Fruit fly (Drosophila melanogaster): ENCODE data around the gene vn.

The vn gene

DNA sequence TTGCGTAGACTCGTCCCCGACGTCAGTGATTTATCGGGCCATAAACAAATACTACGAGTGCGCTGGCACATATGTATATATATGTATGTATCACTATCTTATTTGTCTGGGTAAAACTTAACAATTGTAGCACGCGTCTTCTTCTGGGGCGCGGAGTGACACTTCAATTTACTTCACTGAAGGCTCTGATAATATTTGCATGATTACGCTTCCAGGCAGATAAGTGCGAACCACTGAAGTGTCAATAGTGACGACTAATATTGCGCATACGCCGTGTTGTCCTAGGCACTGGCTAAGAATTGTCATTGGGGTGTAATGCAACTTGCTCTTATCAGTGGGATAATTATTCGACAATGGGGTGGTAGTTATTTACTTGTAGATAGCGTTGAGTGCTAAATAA is 24.0 kb downstream of the vn start (continued):
- TF ChIP-seq fkh (GFP tag; optimal IDR thresholded peaks at IDR 0.05) = peak; percentile 55
- TF ChIP-seq esn (GFP tag; optimal IDR thresholded peaks at IDR 0.05) = peak; percentile 19
- no peak for TF ChIP-seq fd85E (GFP tag; optimal IDR thresholded peaks at IDR 0.05)
- TF ChIP-seq CG6276 (GFP tag; optimal IDR thresholded peaks at IDR 0.05) = peak; percentile 5
- peak in 1 of 2 experiments; percentile 16 for TF ChIP-seq salr (GFP tag; optimal IDR thresholded peaks at IDR 0.05)
- no peak for TF ChIP-seq CG11902 (GFP tag; optimal IDR thresholded peaks at IDR 0.05)
- TF ChIP-seq pdm3 (GFP tag; optimal IDR thresholded peaks at IDR 0.05) = no peak
- TF ChIP-seq Ets21C (GFP tag; optimal IDR thresholded peaks at IDR 0.05) = no peak
- TF ChIP-seq achi (GFP tag; optimal IDR thresholded peaks at IDR 0.05) = no peak
- no peak for TF ChIP-seq dac (GFP tag; optimal IDR thresholded peaks at IDR 0.05)
- TF ChIP-seq eg (GFP tag; IDR thresholded peaks at IDR 0.05) = 0 out of 3 replicates have a peak, but pooled peaks have one; percentile 38
- peak; percentile 86 for TF ChIP-seq Eip78C (GFP tag)

DNA sequence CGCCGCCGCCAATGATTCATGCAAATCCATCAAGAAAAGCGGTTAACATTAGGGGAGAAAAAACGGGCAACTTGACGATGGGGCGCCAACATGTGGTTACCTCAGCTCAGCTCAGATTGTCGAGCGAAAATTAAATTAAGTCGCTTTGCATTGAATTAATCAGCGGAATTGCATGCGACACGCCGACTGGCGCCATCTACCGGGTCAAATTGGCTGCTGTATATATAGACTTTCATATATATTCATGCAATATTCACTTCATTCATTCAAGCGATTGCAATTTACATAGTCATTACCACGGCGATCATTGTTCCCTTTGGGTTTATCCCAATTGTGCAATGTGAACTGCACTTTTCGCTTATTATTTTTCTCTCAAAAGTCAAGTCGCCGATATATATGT is 24.7 kb downstream of the vn start:
- no peak for TF ChIP-seq fkh (GFP tag; optimal IDR thresholded peaks at IDR 0.05)
- no peak for TF ChIP-seq Sox14 (GFP tag; optimal IDR thresholded peaks at IDR 0.05)
- no peak for TF ChIP-seq Eip93F (GFP tag; optimal IDR thresholded peaks at IDR 0.05)
- TF ChIP-seq CG3919 (GFP tag; optimal IDR thresholded peaks at IDR 0.05) = no peak
- TF ChIP-seq acj6 (GFP tag; optimal IDR thresholded peaks at IDR 0.05) = no peak
- TF ChIP-seq Ets21C (GFP tag; optimal IDR thresholded peaks at IDR 0.05) = no peak
- no peak for TF ChIP-seq CG10631 (GFP tag; optimal IDR thresholded peaks at IDR 0.05)
- no peak for TF ChIP-seq Gug (GFP tag; IDR thresholded peaks at IDR 0.05)
- TF ChIP-seq CG10669 (GFP tag; optimal IDR thresholded peaks at IDR 0.05) = no peak
- TF ChIP-seq cyc (GFP tag; optimal IDR thresholded peaks at IDR 0.05) = no peak
- no peak for TF ChIP-seq OdsH (GFP tag; optimal IDR thresholded peaks at IDR 0.05)
- TF ChIP-seq Hr39 (GFP tag; optimal IDR thresholded peaks at IDR 0.05) = no peak
- TF ChIP-seq CG32006 (GFP tag; optimal IDR thresholded peaks at IDR 0.05) = no peak
- no peak for TF ChIP-seq net (GFP tag; optimal IDR thresholded peaks at IDR 0.05)
- TF ChIP-seq CG6792 (GFP tag; optimal IDR thresholded peaks at IDR 0.05) = no peak
- no peak for TF ChIP-seq CG34406 (GFP tag; optimal IDR thresholded peaks at IDR 0.05)
- no peak for TF ChIP-seq CG8632 (GFP tag; optimal IDR thresholded peaks at IDR 0.05)
- no peak for TF ChIP-seq dac (GFP tag; optimal IDR thresholded peaks at IDR 0.05)
- TF ChIP-seq spab (GFP tag; optimal IDR thresholded peaks at IDR 0.05) = no peak

DNA sequence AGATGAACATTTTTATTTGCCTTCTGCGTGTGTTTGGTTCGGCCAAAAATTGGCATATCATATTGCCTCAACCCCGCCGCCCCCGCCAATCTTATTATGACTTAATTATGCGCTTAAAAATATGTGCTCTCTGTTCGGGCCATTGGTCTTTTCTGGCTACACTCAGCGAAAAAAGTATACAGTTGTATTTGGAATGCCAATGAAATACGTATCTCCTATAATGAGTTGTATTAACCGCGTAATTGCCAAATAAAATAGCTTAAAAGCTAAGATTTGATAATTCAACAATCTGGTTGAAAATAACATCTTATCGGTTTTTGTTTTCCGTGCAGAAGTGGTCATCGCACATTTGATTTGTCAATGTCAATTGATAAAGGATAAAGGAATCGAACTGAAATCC is 25.4 kb downstream of the vn start:
- TF ChIP-seq net (GFP tag; optimal IDR thresholded peaks at IDR 0.05) = peak; percentile 11
- TF ChIP-seq CG6276 (GFP tag; optimal IDR thresholded peaks at IDR 0.05) = no peak
- TF ChIP-seq CG34406 (GFP tag; optimal IDR thresholded peaks at IDR 0.05) = no peak
- TF ChIP-seq CG8119 (GFP tag; IDR thresholded peaks at IDR 0.05) = no peak
- TF ChIP-seq spab (GFP tag; optimal IDR thresholded peaks at IDR 0.05) = no peak
- TF ChIP-seq Sox15 (GFP tag; optimal IDR thresholded peaks at IDR 0.05) = no peak
- no peak for TF ChIP-seq fd59A (GFP tag; optimal IDR thresholded peaks at IDR 0.05)
- no peak for TF ChIP-seq Lpt (GFP tag; optimal IDR thresholded peaks at IDR 0.05)
- TF ChIP-seq CG3919 (GFP tag; optimal IDR thresholded peaks at IDR 0.05) = peak; percentile 22
- TF ChIP-seq CG15336 (GFP tag; IDR thresholded peaks at IDR 0.05) = no peak
- TF ChIP-seq CG11902 (GFP tag; optimal IDR thresholded peaks at IDR 0.05) = no peak
- no peak for TF ChIP-seq Eip93F (GFP tag; optimal IDR thresholded peaks at IDR 0.05)
- TF ChIP-seq CG4318 (GFP tag; optimal IDR thresholded peaks at IDR 0.05) = no peak
- TF ChIP-seq ss (GFP tag; optimal IDR thresholded peaks at IDR 0.05) = no peak
- TF ChIP-seq Ets96B (tag; optimal IDR thresholded peaks at IDR 0.05) = no peak
- no peak for TF ChIP-seq CG16779 (tag; optimal IDR thresholded peaks at IDR 0.05)
- no peak for TF ChIP-seq Blimp-1 (GFP tag; optimal IDR thresholded peaks at IDR 0.05)
- no peak for TF ChIP-seq fd85E (GFP tag; optimal IDR thresholded peaks at IDR 0.05)
- no peak for TF ChIP-seq CG6163 (GFP tag; IDR thresholded peaks at IDR 0.05)
- no peak for TF ChIP-seq CG3032 (tag; optimal IDR thresholded peaks at IDR 0.05)
- no peak for TF ChIP-seq Eip75B (GFP tag; optimal IDR thresholded peaks at IDR 0.05)
- peak; percentile 31 for TF ChIP-seq achi (GFP tag; optimal IDR thresholded peaks at IDR 0.05)
- TF ChIP-seq Sox14 (GFP tag; optimal IDR thresholded peaks at IDR 0.05) = peak; percentile 10
- TF ChIP-seq fkh (GFP tag; optimal IDR thresholded peaks at IDR 0.05) = no peak
- peak; percentile 31 for TF ChIP-seq Sox102F (GFP tag; optimal IDR thresholded peaks at IDR 0.05)
- peak; percentile 80 for TF ChIP-seq svp (GFP tag)
- TF ChIP-seq lz (GFP tag; optimal IDR thresholded peaks at IDR 0.05) = peak; percentile 32
- TF ChIP-seq salr (GFP tag; optimal IDR thresholded peaks at IDR 0.05) = no peak
- peak; percentile 43 for TF ChIP-seq topi (GFP tag; optimal IDR thresholded peaks at IDR 0.05)
- no peak for TF ChIP-seq vri (GFP tag; optimal IDR thresholded peaks at IDR 0.05)
- TF ChIP-seq Met (GFP tag; optimal IDR thresholded peaks at IDR 0.05) = peak; percentile 33
- no peak for TF ChIP-seq CG10669 (GFP tag; optimal IDR thresholded peaks at IDR 0.05)
- no peak for TF ChIP-seq CG11762 (GFP tag; optimal IDR thresholded peaks at IDR 0.05; ENCODE audit: insufficient read depth)
- no peak for TF ChIP-seq Gug (GFP tag; IDR thresholded peaks at IDR 0.05)

Data from whole organism, prepupa.